Fruit fly (Drosophila melanogaster) whole organism, prepupa: Measurements from ENCODE around the gene Acbp6.

Experiments used
- Blimp-1 ChIP-seq: fragments of 200-800 bp; sonication (Bioruptor generic); optimal IDR thresholded peaks from 3 replicates; lab custom pipeline; 2017; ENCODE audit warnings: missing biosample characterization, missing genetic modification characterization, mild to moderate bottlenecking, moderate library complexity, missing genetic modification reagents
- CG10631 ChIP-seq: fragments of 200-800 bp; sonication (Bioruptor generic); optimal IDR thresholded peaks from 2 replicates; lab custom pipeline; 2016; ENCODE audit warnings: missing biosample characterization, missing genetic modification characterization
- CG10669 ChIP-seq: fragments of 200-800 bp; sonication (Bioruptor generic); optimal IDR thresholded peaks from 3 replicates; lab custom pipeline; 2018; ENCODE audit warnings: missing biosample characterization, mild to moderate bottlenecking, missing genetic modification characterization, moderate library complexity
- CG11294 ChIP-seq: fragments of 200-800 bp; sonication (Bioruptor generic); IDR thresholded peaks from 2 replicates; pipeline ENCODE4 v1.3.6; 2022; ENCODE audit warnings: missing biosample characterization, missing genetic modification characterization
- CG11762 ChIP-seq: fragments of 200-800 bp; sonication (Bioruptor generic); optimal IDR thresholded peaks from 3 replicates; lab custom pipeline; 2016; ENCODE audit warnings: missing biosample characterization, missing genetic modification characterization; ENCODE audit not compliant: insufficient read depth
- CG15336 ChIP-seq: fragments of 200-800 bp; sonication (Bioruptor generic); IDR thresholded peaks from 2 replicates; pipeline ENCODE4 v1.3.6; 2022; ENCODE audit warnings: missing biosample characterization, missing genetic modification characterization
- CG1621 ChIP-seq: fragments of 200-800 bp; sonication (Bioruptor generic); optimal IDR thresholded peaks from 3 replicates; lab custom pipeline; 2018; ENCODE audit warnings: missing biosample characterization, mild to moderate bottlenecking, missing genetic modification characterization
- CG16779 ChIP-seq: fragments of 200-800 bp; sonication (Bioruptor generic); optimal IDR thresholded peaks from 3 replicates; lab custom pipeline; 2017; ENCODE audit warnings: missing biosample characterization, mild to moderate bottlenecking, missing genetic modification characterization
- CG3032 ChIP-seq: fragments of 200-800 bp; optimal IDR thresholded peaks from 2 replicates; lab custom pipeline; 2019; ENCODE audit warnings: missing biosample characterization, mild to moderate bottlenecking, missing genetic modification characterization, moderate library complexity
- CG32006 ChIP-seq: fragments of 200-800 bp; sonication (Bioruptor generic); optimal IDR thresholded peaks from 3 replicates; lab custom pipeline; 2017; ENCODE audit warnings: missing biosample characterization, mild to moderate bottlenecking, missing genetic modification characterization
- CG34406 ChIP-seq: fragments of 200-800 bp; sonication (Bioruptor generic); optimal IDR thresholded peaks from 3 replicates; lab custom pipeline; 2016; ENCODE audit warnings: missing biosample characterization, missing genetic modification characterization
- CG3919 ChIP-seq: fragments of 200-800 bp; sonication (Bioruptor generic); optimal IDR thresholded peaks from 3 replicates; lab custom pipeline; 2016; ENCODE audit warnings: missing biosample characterization, missing genetic modification characterization
- CG6276 ChIP-seq: fragments of 200-800 bp; sonication (Bioruptor generic); optimal IDR thresholded peaks from 2 replicates; lab custom pipeline; 2017; ENCODE audit warnings: missing biosample characterization, mild to moderate bottlenecking, missing genetic modification characterization
- CG6808 ChIP-seq: fragments of 200-800 bp; sonication (Bioruptor generic); optimal IDR thresholded peaks from 3 replicates; lab custom pipeline; 2017; ENCODE audit warnings: missing biosample characterization, missing genetic modification characterization, mild to moderate bottlenecking, moderate library complexity, missing genetic modification reagents
- CG6854 ChIP-seq: fragments of 200-800 bp; sonication (Bioruptor generic); optimal IDR thresholded peaks from 2 replicates; lab custom pipeline; 2017; ENCODE audit warnings: missing biosample characterization, mild to moderate bottlenecking, missing genetic modification characterization
- CG7368 ChIP-seq: fragments of 200-800 bp; sonication (Bioruptor generic); optimal IDR thresholded peaks from 3 replicates; lab custom pipeline; 2016; ENCODE audit warnings: missing biosample characterization, missing genetic modification characterization
- CG8319 ChIP-seq: fragments of 200-800 bp; sonication (Bioruptor generic); optimal IDR thresholded peaks from 3 replicates; lab custom pipeline; 2016; ENCODE audit warnings: missing biosample characterization, missing genetic modification characterization
- CG8632 ChIP-seq: fragments of 200-800 bp; sonication (Bioruptor generic); optimal IDR thresholded peaks from 3 replicates; lab custom pipeline; 2016; ENCODE audit warnings: missing biosample characterization, missing genetic modification characterization
- CG9139 ChIP-seq: fragments of 200-800 bp; sonication (Bioruptor generic); optimal IDR thresholded peaks from 3 replicates; lab custom pipeline; 2017; ENCODE audit warnings: missing biosample characterization, mild to moderate bottlenecking, missing genetic modification characterization
- Eip75B ChIP-seq: fragments of 200-800 bp; sonication (Bioruptor generic); optimal IDR thresholded peaks from 3 replicates; lab custom pipeline; 2016; ENCODE audit warnings: missing biosample characterization, missing genetic modification characterization
- Eip78C ChIP-seq: fragments of 200-800 bp; sonication (Bioruptor generic); peaks from one replicate; lab custom pipeline; 2016; ENCODE audit warnings: missing biosample characterization, missing genetic modification characterization
- Eip93F ChIP-seq: fragments of 200-800 bp; sonication (Bioruptor generic); optimal IDR thresholded peaks from 2 replicates; lab custom pipeline; 2016; ENCODE audit warnings: missing biosample characterization, mild to moderate bottlenecking, missing genetic modification characterization
- Ets96B ChIP-seq: fragments of 200-800 bp; optimal IDR thresholded peaks from 2 replicates; lab custom pipeline; 2019; ENCODE audit warnings: missing biosample characterization, mild to moderate bottlenecking, missing genetic modification characterization, moderate library complexity
- Gug ChIP-seq: fragments of 200-800 bp; sonication (Bioruptor generic); IDR thresholded peaks from 2 replicates; pipeline ENCODE4 v1.3.6; 2022; ENCODE audit warnings: missing biosample characterization, missing genetic modification characterization
- Hr38 ChIP-seq: sonication (Bioruptor generic); optimal IDR thresholded peaks from 2 replicates; lab custom pipeline; 2016; ENCODE audit warnings: missing biosample characterization, missing genetic modification characterization
- Hr39 ChIP-seq: fragments of 200-800 bp; sonication (Bioruptor generic); optimal IDR thresholded peaks from 2 replicates; lab custom pipeline; 2016; ENCODE audit warnings: missing biosample characterization, missing genetic modification characterization
- Hr4 ChIP-seq: fragments of 200-800 bp; sonication (Bioruptor generic); optimal IDR thresholded peaks from 3 replicates; lab custom pipeline; 2016; ENCODE audit warnings: missing biosample characterization, missing genetic modification characterization
- Met ChIP-seq: fragments of 200-800 bp; sonication (Bioruptor generic); optimal IDR thresholded peaks from 3 replicates; lab custom pipeline; 2016; ENCODE audit warnings: missing biosample characterization, missing genetic modification characterization
- OdsH ChIP-seq: fragments of 200-800 bp; sonication (Bioruptor generic); optimal IDR thresholded peaks from 3 replicates; lab custom pipeline; 2016; ENCODE audit warnings: missing biosample characterization, missing genetic modification characterization
- Smox ChIP-seq: fragments of 200-800 bp; sonication (Bioruptor generic); optimal IDR thresholded peaks from 3 replicates; lab custom pipeline; 2016; ENCODE audit warnings: missing biosample characterization, missing genetic modification characterization
- Sox14 ChIP-seq: fragments of 200-800 bp; sonication (Bioruptor generic); optimal IDR thresholded peaks from 3 replicates; lab custom pipeline; 2016; ENCODE audit warnings: missing biosample characterization, missing genetic modification characterization
- Sox15 ChIP-seq: fragments of 200-800 bp; sonication (Bioruptor generic); optimal IDR thresholded peaks from 3 replicates; lab custom pipeline; 2016; ENCODE audit warnings: missing biosample characterization, missing genetic modification characterization
- achi ChIP-seq: fragments of 200-800 bp; sonication (Bioruptor generic); optimal IDR thresholded peaks from 3 replicates; lab custom pipeline; 2016; ENCODE audit warnings: missing biosample characterization, missing genetic modification characterization
- acj6 ChIP-seq: fragments of 200-800 bp; sonication (Bioruptor generic); optimal IDR thresholded peaks from 3 replicates; lab custom pipeline; 2016; ENCODE audit warnings: missing biosample characterization, missing genetic modification characterization
- cyc ChIP-seq: fragments of 200-800 bp; sonication (Bioruptor generic); optimal IDR thresholded peaks from 3 replicates; lab custom pipeline; 2016; ENCODE audit warnings: missing biosample characterization, missing genetic modification characterization
- dac ChIP-seq: fragments of 200-800 bp; sonication (Bioruptor generic); optimal IDR thresholded peaks from 2 replicates; lab custom pipeline; 2017; ENCODE audit warnings: missing biosample characterization, mild to moderate bottlenecking, missing genetic modification characterization
- esn ChIP-seq: fragments of 200-800 bp; sonication (Bioruptor generic); optimal IDR thresholded peaks from 2 replicates; lab custom pipeline; 2016; ENCODE audit warnings: missing biosample characterization, mild to moderate bottlenecking, missing genetic modification characterization, moderate library complexity
- fd59A ChIP-seq: fragments of 200-800 bp; sonication (Bioruptor generic); optimal IDR thresholded peaks from 2 replicates; lab custom pipeline; 2017; ENCODE audit warnings: missing biosample characterization, mild to moderate bottlenecking, missing genetic modification characterization, missing genetic modification reagents
- lz ChIP-seq: fragments of 200-800 bp; sonication (Bioruptor generic); optimal IDR thresholded peaks from 3 replicates; lab custom pipeline; 2016; ENCODE audit warnings: missing biosample characterization, missing genetic modification characterization
- net ChIP-seq: fragments of 200-800 bp; sonication (Bioruptor generic); optimal IDR thresholded peaks from 3 replicates; lab custom pipeline; 2016; ENCODE audit warnings: missing biosample characterization, missing genetic modification characterization
- pdm3 ChIP-seq: fragments of 200-800 bp; sonication (Bioruptor generic); optimal IDR thresholded peaks from 3 replicates; lab custom pipeline; 2016; ENCODE audit warnings: missing biosample characterization, missing genetic modification characterization
- salr ChIP-seq, 2 experiments: fragments of 200-800 bp; sonication (Bioruptor generic); optimal IDR thresholded peaks; 3 replicates each; lab custom pipeline; 2016 to 2018; ENCODE audit warnings: missing biosample characterization in 2 of 2, missing genetic modification characterization in 2 of 2, mild to moderate bottlenecking in 1 of 2
- spab ChIP-seq: fragments of 200-800 bp; sonication (Bioruptor generic); optimal IDR thresholded peaks from 2 replicates; lab custom pipeline; 2017; ENCODE audit warnings: missing biosample characterization, mild to moderate bottlenecking, missing genetic modification characterization, missing genetic modification reagents
- ss ChIP-seq, 2 experiments: fragments of 200-800 bp; sonication (Bioruptor generic); optimal IDR thresholded peaks; 2 replicates in 1 of 2; 3 replicates in 1 of 2; lab custom pipeline; 2017 to 2018; ENCODE audit warnings: mild to moderate bottlenecking in 2 of 2, missing biosample characterization in 2 of 2, missing genetic modification characterization in 2 of 2, moderate library complexity in 1 of 2
- vri ChIP-seq: fragments of 200-800 bp; sonication (Bioruptor generic); optimal IDR thresholded peaks from 3 replicates; lab custom pipeline; 2016; ENCODE audit warnings: missing biosample characterization, mild to moderate bottlenecking, missing genetic modification characterization

The Acbp6 gene

DNA sequence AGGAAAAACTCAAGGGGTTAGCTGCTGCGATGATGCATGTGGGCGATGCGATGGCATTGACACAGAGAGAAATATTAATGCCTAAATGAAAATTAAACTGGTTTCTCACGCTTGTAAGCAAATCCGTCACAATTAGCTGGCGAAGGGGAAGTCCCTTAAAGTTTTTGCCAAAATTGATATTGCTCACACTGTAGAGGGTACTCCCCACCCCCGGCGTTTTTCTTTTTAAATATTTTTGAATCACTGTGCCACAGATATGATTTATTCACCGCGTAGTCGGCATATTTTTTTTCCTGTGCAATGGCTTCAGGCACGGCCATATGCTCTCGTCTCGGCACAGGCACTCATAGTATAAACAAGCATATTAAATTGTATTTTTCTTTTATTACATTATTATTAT is 41.4 kb upstream of the Acbp6 start:
- peak; percentile 10 for TF ChIP-seq CG10631 (GFP tag; lab: Kevin White, UChicago)
- TF ChIP-seq lz = no peak
- TF ChIP-seq CG10669 (GFP tag; lab: Kevin White, UChicago) = peak; percentile 44
- TF ChIP-seq CG8319 (GFP tag; lab: Kevin White, UChicago) = peak; percentile 30
- peak; percentile 53 for TF ChIP-seq CG6808 (GFP tag; lab: Kevin White, UChicago)
- TF ChIP-seq Eip75B (GFP tag; lab: Kevin White, UChicago) = peak; percentile 43
- TF ChIP-seq Ets96B = peak; percentile 19
- peak; percentile 2 for TF ChIP-seq pdm3
- TF ChIP-seq achi (GFP tag; lab: Kevin White, UChicago) = no peak
- TF ChIP-seq CG6276 (GFP tag; lab: Kevin White, UChicago) = no peak
- no peak for TF ChIP-seq salr (GFP tag; optimal IDR thresholded peaks at IDR 0.05; lab: Kevin White, UChicago)
- TF ChIP-seq CG32006 = peak; percentile 3
- peak; percentile 14 for TF ChIP-seq fd59A (GFP tag; lab: Kevin White, UChicago)
- TF ChIP-seq ss (GFP tag; optimal IDR thresholded peaks at IDR 0.05; lab: Kevin White, UChicago) = peak in 1 of 2 experiments; percentile 49
- TF ChIP-seq cyc (GFP tag; lab: Kevin White, UChicago) = no peak
- peak; percentile 78 for TF ChIP-seq Eip78C
- peak; percentile 61 for TF ChIP-seq CG3032
- TF ChIP-seq CG9139 (GFP tag; lab: Kevin White, UChicago) = peak; percentile 16
- TF ChIP-seq CG3919 (GFP tag; lab: Kevin White, UChicago) = peak; percentile 27
- TF ChIP-seq OdsH (GFP tag; lab: Kevin White, UChicago) = peak; percentile 1
- peak; percentile 46 for TF ChIP-seq spab (GFP tag; lab: Kevin White, UChicago)
- TF ChIP-seq CG7368 (GFP tag; lab: Kevin White, UChicago) = peak; percentile 29
- peak; percentile 4 for TF ChIP-seq Hr4
- TF ChIP-seq CG15336 = no peak
- TF ChIP-seq, all 60 proteins: peak for 18

DNA sequence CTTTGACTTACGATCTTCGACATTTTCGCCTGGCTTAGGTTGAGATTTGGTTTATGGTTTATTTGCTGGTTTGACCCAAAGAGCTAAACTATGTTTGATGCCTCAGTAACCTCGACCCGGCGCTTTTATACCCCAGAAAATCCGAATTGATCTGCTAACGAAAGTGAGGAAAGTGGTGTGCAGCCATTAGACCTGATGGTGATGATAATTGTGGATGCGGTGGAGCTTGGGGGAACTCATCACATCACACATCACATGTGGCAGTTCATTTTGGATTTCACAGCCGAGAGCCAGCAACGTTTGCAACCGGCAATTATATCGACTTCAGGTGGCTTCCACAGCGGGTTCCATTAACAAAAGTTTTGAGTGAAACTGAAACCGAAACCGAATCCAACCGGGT is 40.0 kb upstream of the Acbp6 start, which contains the start of gene Cpr65Eb:
TSS of gene Cpr65Eb (minus strand) at position 101 of the 400 bp plus-strand sequence.
- TF ChIP-seq CG10631 (GFP tag; lab: Kevin White, UChicago) (no peak), Sox14 (no peak), acj6 (GFP tag; lab: Kevin White, UChicago) (no peak), CG3919 (GFP tag; lab: Kevin White, UChicago) (no peak), Smox (GFP tag; lab: Kevin White, UChicago) (no peak)

- TF ChIP-seq cyc (GFP tag; lab: Kevin White, UChicago) = peak; percentile 17
- no peak for TF ChIP-seq CG16779 (tag; lab: Kevin White, UChicago)
- TF ChIP-seq Sox15 (GFP tag; lab: Kevin White, UChicago) = no peak
- no peak for TF ChIP-seq CG9139 (GFP tag; lab: Kevin White, UChicago)
- no peak for TF ChIP-seq dac (GFP tag; lab: Kevin White, UChicago)
- no peak for TF ChIP-seq ss (GFP tag; optimal IDR thresholded peaks at IDR 0.05; lab: Kevin White, UChicago)
- no peak for TF ChIP-seq fd59A (GFP tag; lab: Kevin White, UChicago)
- peak; percentile 18 for TF ChIP-seq OdsH (GFP tag; lab: Kevin White, UChicago)
- peak; percentile 64 for TF ChIP-seq CG7368 (GFP tag; lab: Kevin White, UChicago)
- TF ChIP-seq CG10669 (GFP tag; lab: Kevin White, UChicago) = peak; percentile 44
- no peak for TF ChIP-seq CG1621 (tag; lab: Kevin White, UChicago)
- no peak for TF ChIP-seq CG6276 (GFP tag; lab: Kevin White, UChicago)
- TF ChIP-seq Eip78C = peak; percentile 79
- no peak for TF ChIP-seq salr (GFP tag; optimal IDR thresholded peaks at IDR 0.05; lab: Kevin White, UChicago)
- TF ChIP-seq CG6808 (GFP tag; lab: Kevin White, UChicago) = peak; percentile 22
- TF ChIP-seq CG11762 (GFP tag; lab: Kevin White, UChicago) = peak; percentile 43
- peak; percentile 13 for TF ChIP-seq net (GFP tag; lab: Kevin White, UChicago)
- TF ChIP-seq Eip93F (GFP tag; lab: Kevin White, UChicago) = no peak
- TF ChIP-seq achi (GFP tag; lab: Kevin White, UChicago) = peak; percentile 39
- TF ChIP-seq pdm3 = peak; percentile 45
- no peak for TF ChIP-seq Hr39 (GFP tag; lab: Kevin White, UChicago)
- no peak for TF ChIP-seq vri (GFP tag; lab: Kevin White, UChicago)
- no peak for TF ChIP-seq lz
- TF ChIP-seq CG34406 = peak; percentile 24
- TF ChIP-seq CG11294 = no peak
- no peak for TF ChIP-seq CG6854
- TF ChIP-seq CG3919 (GFP tag; lab: Kevin White, UChicago) = peak; percentile 77
- no peak for TF ChIP-seq Blimp-1 (GFP tag; lab: Kevin White, UChicago)
- peak; percentile 3 for TF ChIP-seq Met
- no peak for TF ChIP-seq Gug (GFP tag; lab: Robert Waterston, UW)
- TF ChIP-seq esn (GFP tag; lab: Kevin White, UChicago) = no peak
- TF ChIP-seq CG8319 (GFP tag; lab: Kevin White, UChicago) = peak; percentile 60
- peak; percentile 26 for TF ChIP-seq CG8632 (GFP tag; lab: Kevin White, UChicago)
- TF ChIP-seq Hr38 (GFP tag; lab: Kevin White, UChicago) = no peak
- peak; percentile 25 for TF ChIP-seq CG32006
These were observed 37.9 kb upstream of the Acbp6 start for dm6 chr3L:7090764-7091163.
